Worm (Caenorhabditis elegans): Measurements from ENCODE around the gene srxa-18.

Gene srxa-18

DNA sequence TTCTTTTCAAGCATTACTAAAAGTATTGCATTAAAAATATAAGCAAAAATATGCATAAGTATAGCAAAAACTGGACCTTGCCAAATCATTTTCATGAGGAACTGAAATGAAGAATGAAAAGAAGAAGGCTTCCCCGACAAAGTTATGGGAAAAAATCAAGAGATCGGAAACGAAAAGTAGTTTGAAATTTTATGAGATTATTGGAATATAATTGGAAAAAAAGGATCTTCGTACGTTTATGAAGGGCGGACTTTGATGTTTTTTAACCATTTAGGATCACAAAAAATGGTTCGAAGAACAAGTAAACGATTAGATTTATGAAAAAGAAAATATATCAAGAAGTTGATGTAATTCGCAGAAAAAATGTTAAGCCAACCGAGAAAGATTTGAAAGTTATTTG is at the start of gene srxa-18:
Gene srxa-18, minus strand, starts transcription at position 100 of the 400 bp plus-strand sequence.
- TF ChIP-seq hlh-6 (tag; optimal IDR thresholded peaks at IDR 0.05) (no peak), unc-55 (GFP tag; optimal IDR thresholded peaks at IDR 0.05) (no peak), sox-4 (tag; optimal IDR thresholded peaks at IDR 0.05) (no peak), tbx-7 (tag; optimal IDR thresholded peaks at IDR 0.05) (no peak), fkh-10 (GFP tag; optimal IDR thresholded peaks at IDR 0.05) (no peak), ahr-1 (tag; optimal IDR thresholded peaks at IDR 0.05) (no peak), ttx-3 (tag; optimal IDR thresholded peaks at IDR 0.05) (no peak), unc-86 (tag; optimal IDR thresholded peaks at IDR 0.05) (no peak), ama-1 (optimal IDR thresholded peaks at IDR 0.05) (no peak), unc-42 (tag; optimal IDR thresholded peaks at IDR 0.05) (no peak), T23F11.4 (GFP tag; optimal IDR thresholded peaks at IDR 0.05) (no peak), ceh-22 (tag; optimal IDR thresholded peaks at IDR 0.05) (no peak), lin-11 (tag; optimal IDR thresholded peaks at IDR 0.05) (no peak), mec-3 (tag; optimal IDR thresholded peaks at IDR 0.05; ENCODE audit: borderline replicate concordance) (no peak), pqm-1 (tag; optimal IDR thresholded peaks at IDR 0.05) (no peak), ref-2 (tag; optimal IDR thresholded peaks at IDR 0.05) (no peak), sox-2 (GFP tag; IDR thresholded peaks at IDR 0.05) (no peak)

DNA sequence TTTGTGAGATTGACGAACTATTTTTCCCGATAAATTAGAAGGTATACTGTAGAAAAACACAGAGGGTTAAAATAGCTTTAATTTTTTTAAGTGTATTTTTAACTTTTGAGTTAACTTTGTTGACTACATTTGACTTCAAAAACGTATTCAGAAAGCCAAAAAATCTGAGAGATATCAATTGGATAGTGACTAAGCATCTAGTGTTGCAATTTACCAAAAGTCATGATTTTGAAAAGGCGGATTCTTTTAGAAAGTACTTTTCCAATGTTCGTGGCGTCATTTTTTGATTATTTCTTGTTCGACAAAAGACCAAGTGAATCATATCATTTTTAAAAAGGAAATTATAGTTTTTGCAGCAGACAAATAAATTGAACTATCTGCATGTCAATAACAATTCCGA is 48.1 kb upstream of the srxa-18 start:
- no peak for TF ChIP-seq ttx-3 (tag; optimal IDR thresholded peaks at IDR 0.05)
- no peak for TF ChIP-seq madf-2 (tag; optimal IDR thresholded peaks at IDR 0.05)
- TF ChIP-seq unc-3 (GFP tag; conservative IDR thresholded peaks at IDR 0.05), result no peak
- TF ChIP-seq unc-3 (tag; optimal IDR thresholded peaks at IDR 0.05), result no peak
- TF ChIP-seq npax-4 (tag; optimal IDR thresholded peaks at IDR 0.05), result no peak
- TF ChIP-seq hlh-15 (tag; optimal IDR thresholded peaks at IDR 0.05), result no peak
- TF ChIP-seq rnt-1 (tag; optimal IDR thresholded peaks at IDR 0.05), result no peak
- no peak for TF ChIP-seq nfya-1 (tag; optimal IDR thresholded peaks at IDR 0.05)
- no peak for TF ChIP-seq fax-1 (tag; optimal IDR thresholded peaks at IDR 0.05)
- no peak for TF ChIP-seq Y22D7AL.16 (tag; optimal IDR thresholded peaks at IDR 0.05)
- no peak for TF ChIP-seq elt-4 (tag; optimal IDR thresholded peaks at IDR 0.05)
- TF ChIP-seq pha-4 (tag; optimal IDR thresholded peaks at IDR 0.05), result no peak
- TF ChIP-seq zip-5 (tag; optimal IDR thresholded peaks at IDR 0.05), result no peak
- no peak for TF ChIP-seq hlh-30 (tag; optimal IDR thresholded peaks at IDR 0.05; ENCODE audit: insufficient read depth)
- no peak for TF ChIP-seq unc-86 (tag; optimal IDR thresholded peaks at IDR 0.05)

DNA sequence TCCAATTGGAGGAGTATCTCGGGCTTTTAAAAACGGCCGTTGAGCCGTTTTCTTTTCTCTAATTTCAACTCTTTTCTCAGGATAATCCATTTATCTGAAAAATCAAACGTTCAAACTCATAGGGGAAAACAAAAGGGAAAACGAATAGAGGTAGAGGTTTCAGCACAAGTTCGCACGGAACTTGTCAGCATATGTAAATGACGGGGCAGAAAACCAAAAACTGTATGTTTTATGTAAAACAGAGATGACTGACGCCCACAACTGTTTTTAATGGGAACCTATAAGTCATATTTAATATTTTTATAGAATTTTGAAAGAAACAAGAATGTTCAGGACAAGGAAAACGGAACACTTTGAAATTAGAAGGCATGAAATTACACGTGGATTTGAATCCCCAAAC is 45.6 kb upstream of the srxa-18 start, which contains the start of gene C51E3.6:
Gene C51E3.6, minus strand, starts transcription at position 101 of the 400 bp plus-strand sequence.
- no peak for TF ChIP-seq ztf-16 (tag; optimal IDR thresholded peaks at IDR 0.05)
- no peak for TF ChIP-seq ahr-1 (tag; optimal IDR thresholded peaks at IDR 0.05)
- TF ChIP-seq pax-1 (tag; optimal IDR thresholded peaks at IDR 0.05), result no peak
- no peak for TF ChIP-seq fkh-10 (GFP tag; optimal IDR thresholded peaks at IDR 0.05)
- TF ChIP-seq pat-9 (tag; optimal IDR thresholded peaks at IDR 0.05), result no peak
- TF ChIP-seq pha-2 (tag; optimal IDR thresholded peaks at IDR 0.05), result no peak
- TF ChIP-seq dve-1 (tag; optimal IDR thresholded peaks at IDR 0.05), result no peak
- TF ChIP-seq pha-4 (tag; optimal IDR thresholded peaks at IDR 0.05), result no peak
- TF ChIP-seq ceh-9 (tag; optimal IDR thresholded peaks at IDR 0.05), result no peak
- no peak for TF ChIP-seq elt-2 (tag; optimal IDR thresholded peaks at IDR 0.05)
- TF ChIP-seq F13H6.1 (tag; optimal IDR thresholded peaks at IDR 0.05), result no peak
- TF ChIP-seq ceh-6 (GFP tag; optimal IDR thresholded peaks at IDR 0.05), result no peak
- TF ChIP-seq npax-4 (tag; optimal IDR thresholded peaks at IDR 0.05), result no peak
- TF ChIP-seq odd-2 (tag; optimal IDR thresholded peaks at IDR 0.05), result no peak
- no peak for TF ChIP-seq pros-1 (tag; optimal IDR thresholded peaks at IDR 0.05)
- TF ChIP-seq ceh-19 (GFP tag; optimal IDR thresholded peaks at IDR 0.05), result no peak
- TF ChIP-seq ttx-3 (tag; optimal IDR thresholded peaks at IDR 0.05), result no peak
- TF ChIP-seq ceh-14 (tag; optimal IDR thresholded peaks at IDR 0.05), result no peak

Data from whole organism, late embryonic.